Fruit fly (Drosophila melanogaster) whole organism, prepupa: ENCODE measurements around the gene Dbp73D.

Experiments used
- Gug ChIP-seq: fragments of 200-800 bp; sonication (Bioruptor generic); IDR thresholded peaks from 2 replicates; pipeline ENCODE4 v1.3.6; 2022; ENCODE audit warnings: missing biosample characterization, missing genetic modification characterization
- Hr38 ChIP-seq: sonication (Bioruptor generic); optimal IDR thresholded peaks from 2 replicates; lab custom pipeline; 2016; ENCODE audit warnings: missing biosample characterization, missing genetic modification characterization
- eg ChIP-seq: fragments of 200-800 bp; sonication (Bioruptor generic); IDR thresholded peaks from 3 replicates; pipeline ENCODE4 v1.3.6; 2022; ENCODE audit warnings: missing biosample characterization, missing genetic modification characterization

- TF ChIP-seq Hr38 (GFP tag; lab: Kevin White, UChicago) (no peak), eg (GFP tag; lab: Robert Waterston, UW) (no peak), Gug (GFP tag; lab: Robert Waterston, UW) (no peak)
Observed at dm6 chr3L:16679492-16680120, 51.0 kb downstream of the Dbp73D start.
